Worm (Caenorhabditis elegans) whole organism, mixed stage, embryonic: ENCODE data around the gene F35E8.6.
"Not testable (repeated sequence)": the region's sequence is repeated elsewhere in the genome, so short reads cannot be mapped to it uniquely, and the experiment has no call there.

ENCODE experiments used
- bed-3 ChIP-seq: fragments of 200-800 bp; sonication (Bioruptor generic); optimal IDR thresholded peaks from 3 replicates; lab custom pipeline; 2018; ENCODE audit warnings: mild to moderate bottlenecking, missing genetic modification characterization, moderate library complexity, missing compliant biosample characterization
- blmp-1 ChIP-seq: fragments of 150-350 bp; optimal IDR thresholded peaks from 2 replicates; lab custom pipeline; 2014; ENCODE audit warnings: missing biosample characterization, missing genetic modification characterization
- ceh-39 ChIP-seq: fragments of 150-350 bp; optimal IDR thresholded peaks from 2 replicates; lab custom pipeline; 2014; ENCODE audit warnings: missing biosample characterization, missing genetic modification characterization
- ceh-43 ChIP-seq: fragments of 200-800 bp; sonication (Bioruptor generic); optimal IDR thresholded peaks from 2 replicates; lab custom pipeline; 2018; ENCODE audit warnings: mild to moderate bottlenecking, missing genetic modification characterization, moderate library complexity, missing compliant biosample characterization
- ceh-83 ChIP-seq: fragments of 200-800 bp; sonication (Bioruptor generic); optimal IDR thresholded peaks from 2 replicates; lab custom pipeline; 2018; ENCODE audit warnings: mild to moderate bottlenecking, missing genetic modification characterization, missing compliant biosample characterization
- ces-1 ChIP-seq: fragments of 150-350 bp; optimal IDR thresholded peaks from 2 replicates; lab custom pipeline; 2014; ENCODE audit warnings: missing biosample characterization, missing genetic modification reagents, missing genetic modification characterization
- cnd-1 ChIP-seq: fragments of 200-800 bp; sonication (Bioruptor generic); optimal IDR thresholded peaks from 2 replicates; lab custom pipeline; 2018; ENCODE audit warnings: mild to moderate bottlenecking, missing genetic modification characterization, missing compliant biosample characterization
- drap-1 ChIP-seq: fragments of 200-800 bp; sonication (Bioruptor generic); optimal IDR thresholded peaks from 3 replicates; lab custom pipeline; 2018; ENCODE audit warnings: mild to moderate bottlenecking, missing genetic modification characterization, missing compliant biosample characterization
- elt-1 ChIP-seq: sonication (generic microtip); optimal IDR thresholded peaks from 2 replicates; lab custom pipeline; 2017; ENCODE audit warnings: missing genetic modification characterization, mild to moderate bottlenecking, missing compliant biosample characterization, antibody characterized with exemption, moderate library complexity, borderline replicate concordance; ENCODE audit not compliant: insufficient read depth
- flh-1 ChIP-seq: fragments of 200-800 bp; sonication (Bioruptor generic); optimal IDR thresholded peaks from 2 replicates; lab custom pipeline; 2018; ENCODE audit warnings: mild to moderate bottlenecking, missing genetic modification characterization, moderate library complexity, missing compliant biosample characterization
- ham-2 ChIP-seq: fragments of 200-800 bp; sonication (Bioruptor generic); optimal IDR thresholded peaks from 2 replicates; lab custom pipeline; 2018; ENCODE audit warnings: mild to moderate bottlenecking, missing genetic modification characterization, missing compliant biosample characterization
- hlh-1 ChIP-seq: fragments of 150-350 bp; optimal IDR thresholded peaks from 2 replicates; lab custom pipeline; 2014; ENCODE audit warnings: missing biosample characterization, missing genetic modification reagents, missing genetic modification characterization
- lin-13 ChIP-seq: fragments of 150-350 bp; optimal IDR thresholded peaks from 2 replicates; lab custom pipeline; 2014; ENCODE audit warnings: missing biosample characterization, missing genetic modification characterization
- lin-32 ChIP-seq: fragments of 200-800 bp; sonication (Bioruptor generic); optimal IDR thresholded peaks from 2 replicates; lab custom pipeline; 2018; ENCODE audit warnings: mild to moderate bottlenecking, missing genetic modification characterization, missing compliant biosample characterization
- lsy-2 ChIP-seq: fragments of 150-350 bp; optimal IDR thresholded peaks from 2 replicates; lab custom pipeline; 2014; ENCODE audit warnings: missing biosample characterization, missing genetic modification characterization
- mep-1 ChIP-seq: fragments of 150-350 bp; optimal IDR thresholded peaks from 2 replicates; lab custom pipeline; 2017; ENCODE audit warnings: missing biosample characterization, missing genetic modification reagents, missing genetic modification characterization, inconsistent platforms
- mls-2 ChIP-seq: sonication (generic microtip); optimal IDR thresholded peaks from 2 replicates; lab custom pipeline; 2016; ENCODE audit warnings: mild to moderate bottlenecking, missing genetic modification characterization, moderate library complexity, missing compliant biosample characterization
- nhr-12 ChIP-seq: fragments of 150-350 bp; optimal IDR thresholded peaks from 2 replicates; lab custom pipeline; 2014; ENCODE audit warnings: missing biosample characterization, missing genetic modification characterization
- nhr-2 ChIP-seq: fragments of 150-350 bp; optimal IDR thresholded peaks from 2 replicates; lab custom pipeline; 2014; ENCODE audit warnings: missing biosample characterization, missing genetic modification characterization
- nhr-237 ChIP-seq: fragments of 150-350 bp; optimal IDR thresholded peaks from 2 replicates; lab custom pipeline; 2014; ENCODE audit warnings: missing biosample characterization, missing genetic modification characterization
- nhr-28 ChIP-seq: fragments of 150-350 bp; optimal IDR thresholded peaks from 2 replicates; lab custom pipeline; 2014; ENCODE audit warnings: missing biosample characterization, missing genetic modification characterization
- nhr-76 ChIP-seq: sonication (generic microtip); optimal IDR thresholded peaks from 2 replicates; lab custom pipeline; 2017; ENCODE audit warnings: missing biosample characterization, missing genetic modification characterization
- pha-4 ChIP-seq: fragments of 150-350 bp; optimal IDR thresholded peaks from 2 replicates; lab custom pipeline; 2018; ENCODE audit warnings: missing biosample characterization, missing genetic modification reagents, missing genetic modification characterization
- sem-2 ChIP-seq: fragments of 200-800 bp; sonication (Bioruptor generic); optimal IDR thresholded peaks from 2 replicates; lab custom pipeline; 2018; ENCODE audit warnings: mild to moderate bottlenecking, missing genetic modification characterization, missing compliant biosample characterization
- snpc-4 ChIP-seq: fragments of 150-350 bp; optimal IDR thresholded peaks from 2 replicates; lab custom pipeline; 2014; ENCODE audit warnings: missing biosample characterization, missing genetic modification characterization
- sptf-1 ChIP-seq: sonication (generic microtip); optimal IDR thresholded peaks from 2 replicates; lab custom pipeline; 2017; ENCODE audit warnings: mild to moderate bottlenecking, missing genetic modification characterization, moderate library complexity, missing compliant biosample characterization
- tbx-8 ChIP-seq: fragments of 200-800 bp; sonication (Bioruptor generic); optimal IDR thresholded peaks from 2 replicates; lab custom pipeline; 2018; ENCODE audit warnings: mild to moderate bottlenecking, missing genetic modification characterization, moderate library complexity, missing compliant biosample characterization
- unc-120 ChIP-seq: sonication (generic microtip); optimal IDR thresholded peaks from 2 replicates; lab custom pipeline; 2017; ENCODE audit warnings: missing genetic modification characterization, missing compliant biosample characterization; ENCODE audit not compliant: poor library complexity, severe bottlenecking
- unc-39 ChIP-seq: fragments of 150-350 bp; optimal IDR thresholded peaks from 2 replicates; lab custom pipeline; 2014; ENCODE audit warnings: missing biosample characterization, missing genetic modification characterization
- unc-62 ChIP-seq: fragments of 150-350 bp; optimal IDR thresholded peaks from 2 replicates; lab custom pipeline; 2014; ENCODE audit warnings: missing biosample characterization, missing genetic modification reagents, missing genetic modification characterization
- zip-8 ChIP-seq: fragments of 150-350 bp; optimal IDR thresholded peaks from 2 replicates; lab custom pipeline; 2014; ENCODE audit warnings: missing biosample characterization, missing genetic modification characterization
- ztf-11 ChIP-seq: fragments of 150-350 bp; optimal IDR thresholded peaks from 2 replicates; lab custom pipeline; 2014; ENCODE audit warnings: missing biosample characterization, missing genetic modification characterization

The F35E8.6 gene

ce11 chrV:15924307-15924706 lies 12.4 kb downstream of the F35E8.6 start, which contains the start of gene nhr-108:
Gene nhr-108 (minus strand): TSS chrV:15924472.
- no peak for TF ChIP-seq pha-4
- no peak for TF ChIP-seq blmp-1 (tag; lab: Kevin White, UChicago)
- no peak for TF ChIP-seq mls-2
- no peak for TF ChIP-seq nhr-76 (tag; lab: Kevin White, UChicago)
- TF ChIP-seq bed-3 (GFP tag; lab: Kevin White, UChicago) = no peak
- TF ChIP-seq lin-13 (tag; lab: Kevin White, UChicago) = no peak
- TF ChIP-seq sptf-1 (tag; lab: Kevin White, UChicago) = no peak
- no peak for TF ChIP-seq ceh-43 (GFP tag; lab: Kevin White, UChicago)
- no peak for TF ChIP-seq ham-2 (GFP tag; lab: Kevin White, UChicago)
- TF ChIP-seq ceh-39 = no peak
- TF ChIP-seq unc-39 (tag; lab: Kevin White, UChicago) = no peak
- no peak for TF ChIP-seq nhr-28 (tag; lab: Kevin White, UChicago)
- TF ChIP-seq nhr-2 = no peak
- no peak for TF ChIP-seq elt-1 (tag; lab: Kevin White, UChicago)
- no peak for TF ChIP-seq snpc-4 (tag; lab: Kevin White, UChicago)
- TF ChIP-seq drap-1 (GFP tag; lab: Kevin White, UChicago) = no peak
- TF ChIP-seq, all 35 proteins: peak for 0

DNA sequence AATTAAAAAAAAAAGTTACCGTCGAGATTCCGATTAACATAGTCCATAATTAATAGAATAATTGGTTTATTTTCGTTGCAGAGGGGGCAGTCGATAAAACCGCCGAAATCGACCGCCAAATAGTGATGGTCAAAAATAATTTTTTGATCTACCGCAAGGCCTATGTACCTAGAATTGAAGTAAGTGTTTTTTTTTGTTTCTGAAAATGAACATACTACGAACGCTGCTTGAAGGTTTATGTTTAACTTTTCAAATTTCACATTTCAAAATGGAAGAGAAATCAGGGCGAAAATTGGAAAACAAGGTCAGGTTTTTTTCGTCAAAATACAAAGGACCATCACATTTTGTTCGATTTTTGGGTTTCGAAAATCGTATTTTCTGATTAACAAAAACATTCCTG lies 16.4 kb downstream of the F35E8.6 start, which contains the start of gene pzf-1:
Gene pzf-1, minus strand, starts transcription at position 101 of the 400 bp plus-strand sequence.
- TF ChIP-seq ceh-43 (GFP tag; lab: Kevin White, UChicago) = no peak
- no peak for TF ChIP-seq ztf-11
- no peak for TF ChIP-seq bed-3 (GFP tag; lab: Kevin White, UChicago)
- no peak for TF ChIP-seq unc-120 (tag; lab: Kevin White, UChicago)
- no peak for TF ChIP-seq nhr-237 (tag; lab: Kevin White, UChicago)

DNA sequence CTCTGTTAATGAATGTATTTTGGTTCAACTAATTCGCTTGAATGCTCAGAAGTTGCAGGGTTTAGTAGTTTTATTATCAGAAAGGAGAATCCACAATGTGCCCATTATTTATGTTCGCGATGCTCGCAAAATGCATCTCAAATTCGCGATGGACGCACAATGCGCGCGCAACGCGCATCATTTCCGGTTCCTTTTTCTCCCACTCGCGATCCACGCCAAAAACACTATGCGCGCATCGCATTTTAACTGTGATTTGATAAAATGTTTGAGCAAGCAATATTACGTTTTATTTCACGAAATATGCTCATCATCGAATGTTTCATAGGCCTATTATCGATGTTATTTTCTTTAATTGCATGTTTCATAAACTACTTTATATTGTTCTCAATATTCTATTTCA lies 17.9 kb downstream of the F35E8.6 start, which contains the start of gene srbc-77:
Gene srbc-77, plus strand, starts transcription at position 301 of the 400 bp plus-strand sequence.
- not testable (repeated sequence) for TF ChIP-seq ceh-39; flh-1 (GFP tag; lab: Kevin White, UChicago); pha-4

- TF ChIP-seq nhr-237 (tag; lab: Kevin White, UChicago) = no peak
- TF ChIP-seq nhr-12 (tag; lab: Kevin White, UChicago) = no peak
- no peak for TF ChIP-seq bed-3 (GFP tag; lab: Kevin White, UChicago)
- no peak for TF ChIP-seq elt-1 (tag; lab: Kevin White, UChicago)
- TF ChIP-seq ces-1 (GFP tag; lab: Kevin White, UChicago) = no peak
- TF ChIP-seq drap-1 (GFP tag; lab: Kevin White, UChicago) = no peak
- no peak for TF ChIP-seq unc-62 (GFP tag; lab: Kevin White, UChicago)
- no peak for TF ChIP-seq nhr-2
- TF ChIP-seq unc-120 (tag; lab: Kevin White, UChicago) = no peak
- TF ChIP-seq hlh-1 = no peak
- TF ChIP-seq ceh-39 = no peak
- TF ChIP-seq ceh-83 (GFP tag; lab: Kevin White, UChicago) = no peak
- no peak for TF ChIP-seq mep-1 (tag; lab: Kevin White, UChicago)
- TF ChIP-seq sem-2 (GFP tag; lab: Kevin White, UChicago) = no peak
- no peak for TF ChIP-seq pha-4
- no peak for TF ChIP-seq ceh-43 (GFP tag; lab: Kevin White, UChicago)
- no peak for TF ChIP-seq lsy-2
- TF ChIP-seq cnd-1 = no peak
- no peak for TF ChIP-seq lin-32 (GFP tag; lab: Kevin White, UChicago)
- no peak for TF ChIP-seq snpc-4 (tag; lab: Kevin White, UChicago)
- TF ChIP-seq, all 35 proteins: peak for 0
Measured at ce11 chrV:15932390-15932789, 20.4 kb downstream of the F35E8.6 start, which contains the start of gene srw-26. Gene srw-26 (minus strand): TSS chrV:15932490.

ce11 chrV:15940254-15940653 lies 28.3 kb downstream of the F35E8.6 start, which contains the start of gene srw-55:
Gene srw-55 (minus strand): TSS chrV:15940354.
- TF ChIP-seq pha-4 (no peak), tbx-8 (GFP tag; lab: Kevin White, UChicago) (no peak), zip-8 (tag; lab: Kevin White, UChicago) (no peak), nhr-12 (tag; lab: Kevin White, UChicago) (no peak), elt-1 (tag; lab: Kevin White, UChicago) (no peak)
